Worm (Caenorhabditis elegans) whole organism, L1 larva: ENCODE data around the gene ptp-8.

Experiments used
- ceh-82 ChIP-seq, 3 experiments: fragments of 150-350 bp in 1 of 3; sonication (generic microtip) in 2 of 3; optimal IDR thresholded peaks; 2 replicates each; lab custom pipeline; 2014 to 2017; ENCODE audit warnings: missing biosample characterization in 3 of 3, missing genetic modification characterization in 3 of 3
- grh-1 ChIP-seq: fragments of 200-800 bp; sonication (Bioruptor generic); IDR thresholded peaks from 2 replicates; pipeline ENCODE4 v1.3.6; 2022; ENCODE audit warnings: missing genetic modification reagents, missing genetic modification characterization, missing compliant biosample characterization
- jun-1 ChIP-seq: fragments of 150-350 bp; optimal IDR thresholded peaks from 2 replicates; lab custom pipeline; 2014; ENCODE audit warnings: missing biosample characterization, missing genetic modification reagents, missing genetic modification characterization
- lin-39 ChIP-seq: fragments of 150-350 bp; optimal IDR thresholded peaks from 2 replicates; lab custom pipeline; 2014; ENCODE audit warnings: missing biosample characterization, missing genetic modification reagents, missing genetic modification characterization
- mab-9 ChIP-seq: fragments of 200-800 bp; sonication (Bioruptor generic); IDR thresholded peaks from 2 replicates; pipeline ENCODE4 v1.3.6; 2022; ENCODE audit warnings: missing genetic modification reagents, missing genetic modification characterization, missing compliant biosample characterization
- mdl-1 ChIP-seq, 2 experiments: fragments of 150-350 bp; optimal IDR thresholded peaks; 2 replicates each; lab custom pipeline; 2014 to 2017; ENCODE audit warnings: missing biosample characterization in 2 of 2, missing genetic modification characterization in 2 of 2, inconsistent platforms in 1 of 2
- nhr-28 ChIP-seq: fragments of 150-350 bp; optimal IDR thresholded peaks from 2 replicates; lab custom pipeline; 2014; ENCODE audit warnings: missing biosample characterization, missing genetic modification characterization
- nhr-47 ChIP-seq: sonication (generic microtip); optimal IDR thresholded peaks from 2 replicates; lab custom pipeline; 2016; ENCODE audit warnings: mild to moderate bottlenecking, missing genetic modification characterization, moderate library complexity, missing compliant biosample characterization
- skn-1 ChIP-seq: fragments of 150-350 bp; optimal IDR thresholded peaks from 2 replicates; lab custom pipeline; 2014; ENCODE audit warnings: missing biosample characterization, missing genetic modification characterization
- snpc-4 ChIP-seq: fragments of 150-350 bp; optimal IDR thresholded peaks from 2 replicates; lab custom pipeline; 2014; ENCODE audit warnings: missing biosample characterization, missing genetic modification characterization
- unc-62 ChIP-seq: fragments of 150-350 bp; optimal IDR thresholded peaks from 2 replicates; lab custom pipeline; 2014; ENCODE audit warnings: missing biosample characterization, missing genetic modification reagents, missing genetic modification characterization
- zag-1 ChIP-seq: fragments of 150-350 bp; optimal IDR thresholded peaks from 2 replicates; lab custom pipeline; 2014; ENCODE audit warnings: missing biosample characterization, missing genetic modification characterization
- ztf-11 ChIP-seq, 2 experiments: sonication (generic microtip); optimal IDR thresholded peaks; 2 replicates each; lab custom pipeline; 2016 to 2017; ENCODE audit warnings: missing genetic modification characterization in 2 of 2, missing biosample characterization in 1 of 2, missing compliant biosample characterization in 1 of 2

DNA sequence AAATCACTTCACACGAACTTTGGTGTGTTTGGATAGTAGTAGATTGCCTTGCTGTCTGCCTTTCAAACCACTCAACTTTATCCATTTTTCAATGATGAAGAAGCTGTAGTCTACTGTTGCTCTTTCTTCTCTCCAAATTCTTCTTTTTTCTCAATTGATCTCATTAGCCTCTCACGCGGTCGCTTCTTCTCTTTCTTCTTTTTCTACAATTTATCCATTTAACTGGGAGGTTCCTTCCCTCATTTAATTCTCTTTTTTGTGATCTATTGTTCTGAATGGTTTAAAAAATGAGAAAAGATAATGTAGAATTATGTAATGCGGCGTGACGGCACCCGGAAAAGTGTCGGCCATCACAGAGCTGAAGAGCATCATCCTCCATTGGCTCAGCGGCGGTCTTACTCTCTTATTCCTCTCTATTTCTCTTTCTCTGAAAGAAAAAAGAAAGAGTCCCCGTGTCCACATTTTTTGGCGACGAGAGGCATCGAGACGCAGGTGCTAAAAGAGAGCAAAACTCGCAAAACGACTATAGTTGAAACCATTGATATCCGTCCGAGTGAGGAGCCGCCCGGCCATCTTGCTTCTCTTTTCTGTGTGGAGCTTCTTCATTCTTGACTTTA lies 18.8 kb downstream of the ptp-8 start:
- TF ChIP-seq mdl-1 (tag; optimal IDR thresholded peaks at IDR 0.05; lab: Kevin White, UChicago) (no peak), mab-9 (GFP tag; lab: Robert Waterston, UW) (no peak), nhr-47 (tag; lab: Kevin White, UChicago) (no peak), skn-1 (tag; lab: Kevin White, UChicago) (peak; percentile 33), unc-62 (GFP tag; lab: Kevin White, UChicago) (no peak), snpc-4 (tag; lab: Kevin White, UChicago) (no peak), grh-1 (GFP tag; lab: Robert Waterston, UW) (no peak), ceh-82 (tag; optimal IDR thresholded peaks at IDR 0.05; lab: Kevin White, UChicago) (peak in 1 of 3 experiments; percentile 39), nhr-28 (tag; lab: Kevin White, UChicago) (no peak), ztf-11 (tag; optimal IDR thresholded peaks at IDR 0.05; lab: Kevin White, UChicago) (no peak), lin-39 (tag; lab: Kevin White, UChicago) (no peak), jun-1 (tag; lab: Kevin White, UChicago) (no peak), zag-1 (tag; lab: Kevin White, UChicago) (no peak)
